Fruit fly (Drosophila melanogaster) whole organism, adult: ENCODE measurements around the gene cv-c.

Source experiments
- CG11617 ChIP-seq: fragments of 200-800 bp; sonication (Bioruptor generic); optimal IDR thresholded peaks from 2 replicates; lab custom pipeline; 2017; ENCODE audit warnings: mild to moderate bottlenecking, missing biosample characterization, missing genetic modification reagents, missing genetic modification characterization
- CG12768 ChIP-seq: fragments of 200-800 bp; sonication (Bioruptor generic); optimal IDR thresholded peaks from 2 replicates; lab custom pipeline; 2017; ENCODE audit warnings: missing biosample characterization, missing genetic modification characterization, mild to moderate bottlenecking, moderate library complexity, missing genetic modification reagents
- CG14711 ChIP-seq: fragments of 200-800 bp; sonication (Bioruptor generic); optimal IDR thresholded peaks from 2 replicates; lab custom pipeline; 2018; ENCODE audit warnings: missing biosample characterization, mild to moderate bottlenecking, missing genetic modification characterization, moderate library complexity
- CG1620 ChIP-seq: fragments of 200-800 bp; sonication (Bioruptor generic); optimal IDR thresholded peaks from 2 replicates; lab custom pipeline; 2016; ENCODE audit warnings: missing biosample characterization, missing genetic modification characterization
- CG33017 ChIP-seq: fragments of 200-800 bp; sonication (Bioruptor generic); optimal IDR thresholded peaks from 2 replicates; lab custom pipeline; 2018; ENCODE audit warnings: missing biosample characterization, mild to moderate bottlenecking, missing genetic modification characterization, moderate library complexity
- CG5204 ChIP-seq: fragments of 200-800 bp; sonication (Bioruptor generic); optimal IDR thresholded peaks from 2 replicates; lab custom pipeline; 2016; ENCODE audit warnings: missing biosample characterization, missing genetic modification characterization
- CG7045 ChIP-seq: fragments of 200-800 bp; sonication (Bioruptor generic); optimal IDR thresholded peaks from 2 replicates; lab custom pipeline; 2017; ENCODE audit warnings: missing biosample characterization, mild to moderate bottlenecking, missing genetic modification characterization
- CG7101 ChIP-seq: fragments of 200-800 bp; sonication (Bioruptor generic); optimal IDR thresholded peaks from 2 replicates; lab custom pipeline; 2018; ENCODE audit warnings: missing biosample characterization, mild to moderate bottlenecking, missing genetic modification characterization, moderate library complexity
- Clk ChIP-seq: fragments of 200-800 bp; sonication (Bioruptor generic); optimal IDR thresholded peaks from 2 replicates; lab custom pipeline; 2017; ENCODE audit warnings: missing biosample characterization, missing genetic modification characterization
- Crg-1 ChIP-seq: fragments of 200-800 bp; sonication (Bioruptor generic); optimal IDR thresholded peaks from 2 replicates; lab custom pipeline; 2016; ENCODE audit warnings: missing biosample characterization, missing genetic modification characterization
- Hr96 ChIP-seq: fragments of 200-800 bp; sonication (Bioruptor generic); optimal IDR thresholded peaks from 2 replicates; lab custom pipeline; 2016; ENCODE audit warnings: missing biosample characterization, missing genetic modification characterization
- Mnt ChIP-seq: fragments of 200-800 bp; sonication (Bioruptor generic); optimal IDR thresholded peaks from 2 replicates; lab custom pipeline; 2016; ENCODE audit warnings: missing biosample characterization, mild to moderate bottlenecking, missing genetic modification characterization
- bab1 ChIP-seq: fragments of 200-800 bp; sonication (Bioruptor generic); optimal IDR thresholded peaks from 3 replicates; lab custom pipeline; 2019; ENCODE audit warnings: missing biosample characterization, mild to moderate bottlenecking, missing genetic modification characterization, moderate library complexity
- cic ChIP-seq: fragments of 200-800 bp; sonication (Bioruptor generic); optimal IDR thresholded peaks from 2 replicates; lab custom pipeline; 2017; ENCODE audit warnings: missing biosample characterization, mild to moderate bottlenecking, missing genetic modification characterization, moderate library complexity
- cnc ChIP-seq, 2 experiments: fragments of >200 bp; optimal IDR thresholded peaks; 2 replicates each; lab custom pipeline; 2017
- kay ChIP-seq: fragments of 200-800 bp; sonication (Bioruptor generic); peaks from one replicate; lab custom pipeline; 2016; ENCODE audit warnings: missing biosample characterization, missing genetic modification characterization, borderline replicate concordance
- ovo ChIP-seq: fragments of 200-800 bp; sonication (Bioruptor generic); optimal IDR thresholded peaks from 2 replicates; lab custom pipeline; 2016; ENCODE audit warnings: missing biosample characterization, missing genetic modification characterization
- pad ChIP-seq: fragments of 200-800 bp; sonication (Bioruptor generic); optimal IDR thresholded peaks from 3 replicates; lab custom pipeline; 2017; ENCODE audit warnings: missing biosample characterization, missing genetic modification characterization, mild to moderate bottlenecking, moderate library complexity, missing genetic modification reagents
- tj ChIP-seq: fragments of 200-800 bp; sonication (Bioruptor generic); optimal IDR thresholded peaks from 3 replicates; lab custom pipeline; 2017; ENCODE audit warnings: missing biosample characterization, mild to moderate bottlenecking, missing genetic modification characterization, moderate library complexity
- toe ChIP-seq: fragments of 200-800 bp; sonication (Bioruptor generic); optimal IDR thresholded peaks from 2 replicates; lab custom pipeline; 2016; ENCODE audit warnings: missing biosample characterization, missing genetic modification characterization

cv-c gene

DNA sequence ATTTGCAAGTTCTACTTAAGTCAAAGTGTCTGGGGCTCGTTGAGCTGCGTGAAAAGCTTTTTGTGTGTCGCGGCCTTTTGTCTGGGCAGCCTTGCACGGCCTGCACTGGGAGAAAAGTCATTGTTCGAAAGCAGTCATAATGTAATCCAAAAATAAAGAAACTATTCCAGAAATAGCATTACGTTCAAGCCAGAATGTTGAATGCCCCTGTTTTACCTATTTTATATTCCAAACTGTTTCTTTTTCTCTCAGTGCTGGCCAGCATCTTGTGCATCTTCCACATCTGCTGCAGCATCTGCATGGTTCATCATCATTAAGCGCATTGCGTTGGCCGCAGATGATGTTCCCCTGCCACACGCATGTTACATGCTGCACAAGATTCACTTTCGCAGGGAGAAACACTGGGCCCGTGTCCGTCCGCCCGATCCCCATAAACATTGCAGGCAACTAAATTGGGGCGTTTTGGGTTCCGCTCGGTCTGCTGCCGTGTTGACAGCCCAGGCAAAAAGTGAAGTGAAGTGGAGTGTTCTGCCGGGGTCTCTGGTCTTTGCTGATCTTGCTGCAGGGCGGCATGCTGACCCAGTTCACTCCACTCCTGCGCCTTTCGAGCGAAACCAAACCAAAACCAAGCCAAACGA, 68.0 kb downstream of the cv-c start:
- no peak for TF ChIP-seq CG5204

DNA sequence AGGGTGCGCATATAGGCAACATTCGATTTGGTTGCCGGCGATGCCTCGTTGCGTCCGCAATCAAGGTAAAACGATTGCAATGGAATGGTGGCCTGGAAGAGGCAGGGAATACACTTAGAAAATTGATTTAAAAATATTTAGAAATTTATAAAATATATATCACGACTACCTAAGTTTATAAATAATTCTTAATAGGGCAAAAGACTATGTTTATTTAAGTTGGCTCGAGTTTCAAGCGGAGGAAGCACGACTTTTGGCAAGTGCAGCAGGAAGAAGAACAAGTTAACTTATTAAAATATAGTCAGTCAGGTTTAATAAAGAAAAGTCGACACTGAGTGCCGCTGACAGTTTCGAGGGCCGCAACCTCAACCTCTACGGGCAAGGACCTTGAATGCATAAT, 71.1 kb downstream of the cv-c start:
- TF ChIP-seq cnc (optimal IDR thresholded peaks at IDR 0.05; lab: Kevin White, UChicago) (no peak), bab1 (GFP tag; lab: Kevin White, UChicago) (no peak), ovo (GFP tag; lab: Kevin White, UChicago) (no peak), CG14711 (tag; lab: Kevin White, UChicago) (no peak), kay (GFP tag; lab: Kevin White, UChicago) (no peak), CG5204 (no peak), CG33017 (tag; lab: Kevin White, UChicago) (no peak), Crg-1 (no peak)

DNA sequence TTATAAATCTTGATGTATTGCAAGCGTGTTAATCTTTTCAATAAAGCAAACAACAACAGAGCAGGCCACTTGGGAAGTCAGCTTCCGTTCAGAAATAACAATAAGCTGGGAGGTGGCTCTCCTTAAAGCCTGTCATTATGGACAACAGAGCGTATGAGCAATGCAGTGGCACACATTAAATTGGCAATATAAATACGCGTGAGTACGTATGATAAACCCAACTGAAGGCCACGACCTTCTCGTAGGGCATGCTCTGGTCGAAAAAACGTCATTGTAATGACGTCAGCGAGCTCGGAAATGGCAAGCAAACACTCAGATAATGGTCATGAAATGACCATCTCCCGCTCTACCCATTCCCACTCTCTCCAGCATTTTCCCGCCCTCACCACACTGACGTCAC, 74.9 kb downstream of the cv-c start:
- no peak for TF ChIP-seq Crg-1
- TF ChIP-seq cnc (optimal IDR thresholded peaks at IDR 0.05; lab: Kevin White, UChicago) = no peak
- TF ChIP-seq CG7101 (tag; lab: Kevin White, UChicago) = no peak

DNA sequence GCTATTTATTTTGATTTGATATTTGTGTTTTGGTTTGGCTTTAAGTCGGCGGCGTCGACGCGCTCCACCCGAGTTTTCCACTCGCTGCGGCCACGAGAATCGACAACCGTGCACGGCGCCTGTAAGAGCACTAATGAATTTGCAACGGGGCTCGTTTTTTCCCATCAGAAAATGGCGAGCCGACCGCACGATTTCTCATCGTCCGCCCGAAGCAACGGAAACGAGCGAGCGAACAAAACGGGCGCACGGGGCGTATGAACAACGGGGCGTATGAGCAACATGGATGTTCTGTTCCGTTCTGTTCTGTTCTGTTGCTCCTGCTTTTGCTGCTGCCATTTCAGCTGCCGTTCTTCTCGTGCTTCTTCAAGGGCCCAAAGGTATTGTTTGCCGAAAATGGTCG, 76.2 kb downstream of the cv-c start:
- TF ChIP-seq CG7045 (GFP tag; lab: Kevin White, UChicago) = no peak
- TF ChIP-seq CG7101 (tag; lab: Kevin White, UChicago) = no peak
- no peak for TF ChIP-seq Crg-1
- no peak for TF ChIP-seq Hr96 (GFP tag; lab: Kevin White, UChicago)

DNA sequence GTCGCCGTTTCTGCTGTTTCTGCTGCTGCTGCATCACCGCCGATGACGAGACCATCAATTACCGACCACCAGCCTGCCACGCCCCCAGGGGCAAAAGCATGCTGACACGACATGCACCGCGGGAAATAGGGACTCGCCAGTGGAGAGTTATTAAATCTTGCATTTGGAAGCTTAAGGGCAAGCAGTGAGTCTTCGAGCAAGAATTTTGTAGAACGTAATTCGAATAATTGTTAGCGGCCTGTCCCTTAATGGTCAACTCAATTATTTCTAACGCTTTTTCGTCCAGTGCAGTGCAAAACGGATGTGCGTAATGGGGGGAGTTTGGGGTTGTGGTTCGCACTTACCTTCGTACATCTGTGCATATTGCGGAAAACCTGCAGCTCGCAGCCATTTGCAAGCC, 82.1 kb downstream of the cv-c start:
- TF ChIP-seq ovo (GFP tag; lab: Kevin White, UChicago) (no peak), bab1 (GFP tag; lab: Kevin White, UChicago) (no peak), Mnt (GFP tag; lab: Kevin White, UChicago) (no peak), tj (GFP tag; lab: Kevin White, UChicago) (no peak), CG5204 (no peak), Clk (GFP tag; lab: Kevin White, UChicago) (no peak), CG1620 (GFP tag; lab: Kevin White, UChicago) (no peak), CG12768 (GFP tag; lab: Kevin White, UChicago) (no peak), Crg-1 (no peak), CG33017 (tag; lab: Kevin White, UChicago) (no peak)

DNA sequence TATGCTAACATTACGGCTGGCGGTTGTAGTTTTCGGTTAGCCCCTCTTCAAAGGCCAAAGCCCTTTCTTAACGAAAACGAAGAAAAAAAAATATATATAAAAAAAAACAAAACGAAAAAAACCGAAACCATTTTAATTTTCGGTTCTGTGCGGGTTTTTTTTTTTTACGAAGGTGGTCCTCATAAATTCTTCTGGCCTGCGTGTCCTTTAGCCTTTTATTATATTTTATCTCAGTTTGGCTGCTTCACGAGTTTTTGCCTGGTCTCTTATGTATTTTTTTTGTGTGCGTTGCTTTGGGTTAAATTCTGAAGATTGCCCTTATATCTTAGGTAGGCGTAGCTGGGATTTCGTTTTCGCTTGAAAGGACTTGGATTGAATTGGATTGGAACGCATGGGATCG, 82.9 kb downstream of the cv-c start:
- TF ChIP-seq pad = no peak
- peak; percentile 37 for TF ChIP-seq kay (GFP tag; lab: Kevin White, UChicago)

- TF ChIP-seq Hr96 (GFP tag; lab: Kevin White, UChicago) = no peak
Measured at dm6 chr3R:14397927-14398326, 83.6 kb downstream of the cv-c start.

- TF ChIP-seq tj (GFP tag; lab: Kevin White, UChicago) (no peak), CG1620 (GFP tag; lab: Kevin White, UChicago) (peak; percentile 43), Clk (GFP tag; lab: Kevin White, UChicago) (no peak), bab1 (GFP tag; lab: Kevin White, UChicago) (peak; percentile 35), Crg-1 (peak; percentile 53), CG5204 (peak; percentile 30), ovo (GFP tag; lab: Kevin White, UChicago) (peak; percentile 41), CG33017 (tag; lab: Kevin White, UChicago) (no peak), CG7045 (GFP tag; lab: Kevin White, UChicago) (peak; percentile 74), CG14711 (tag; lab: Kevin White, UChicago) (peak; percentile 56), Hr96 (GFP tag; lab: Kevin White, UChicago) (peak; percentile 66), cic (GFP tag; lab: Kevin White, UChicago) (no peak), CG7101 (tag; lab: Kevin White, UChicago) (peak; percentile 67), CG12768 (GFP tag; lab: Kevin White, UChicago) (peak; percentile 3), pad (peak; percentile 74), CG11617 (GFP tag; lab: Kevin White, UChicago) (no peak), kay (GFP tag; lab: Kevin White, UChicago) (no peak), Mnt (GFP tag; lab: Kevin White, UChicago) (peak; percentile 47), toe (GFP tag; lab: Kevin White, UChicago) (peak; percentile 80), cnc (optimal IDR thresholded peaks at IDR 0.05; lab: Kevin White, UChicago) (no peak)
Measured at dm6 chr3R:14391281-14391680, 90.2 kb downstream of the cv-c start.
